Worm (Caenorhabditis elegans): Measurements from ENCODE around the gene F55C9.5.

Gene F55C9.5

DNA sequence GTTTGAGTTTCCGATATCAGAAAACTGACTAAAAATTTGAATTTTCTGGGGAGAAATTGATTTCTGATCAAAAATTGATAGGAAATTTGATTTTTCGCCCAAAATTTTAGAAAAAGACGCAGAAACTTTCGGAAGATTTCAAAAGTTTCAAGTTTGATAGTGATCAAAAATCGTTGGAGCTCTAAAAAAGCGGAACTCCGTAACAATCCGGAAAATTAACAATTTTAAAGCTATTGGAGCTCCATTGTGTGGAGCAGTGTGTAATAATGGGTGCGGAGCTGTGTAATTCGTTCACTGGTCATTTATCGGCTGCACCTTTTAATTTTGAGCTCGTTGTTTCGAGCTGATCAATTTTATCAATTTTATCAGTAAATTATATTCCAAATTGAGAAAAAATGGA is 39.4 kb downstream of the F55C9.5 start, which contains the start of gene F21D9.4:
F21D9.4 (plus strand) TSS at position 301 of the 400 bp plus-strand sequence.
- no peak for TF ChIP-seq him-1 (tag; optimal IDR thresholded peaks at IDR 0.05)
- TF ChIP-seq W03F9.2 (tag; optimal IDR thresholded peaks at IDR 0.05), result no peak
- no peak for TF ChIP-seq dao-5 (tag; optimal IDR thresholded peaks at IDR 0.05)

DNA sequence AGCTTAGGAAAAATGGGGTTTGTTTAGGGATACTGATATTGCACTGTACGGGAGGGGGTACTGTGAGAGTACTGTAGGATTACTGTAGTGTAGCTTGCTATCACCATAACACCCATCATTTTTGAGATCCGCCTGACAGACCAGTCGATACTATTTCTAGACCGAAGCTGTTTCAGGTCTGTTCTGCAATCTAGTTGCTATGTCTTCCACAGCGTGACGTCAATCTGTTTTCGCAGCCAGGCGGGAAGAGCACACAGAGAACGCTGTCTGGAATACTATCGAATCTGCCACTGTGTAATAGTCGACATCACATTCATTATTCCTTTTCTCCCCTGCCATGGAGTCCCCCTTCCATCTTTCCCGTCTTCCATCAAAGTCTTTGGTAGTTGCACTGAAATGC is 41.1 kb downstream of the F55C9.5 start, which contains the start of gene F21D9.11:
F21D9.11 (plus strand) TSS at position 301 of the 400 bp plus-strand sequence.
- TF ChIP-seq him-1 (tag; optimal IDR thresholded peaks at IDR 0.05), result no peak
- no peak for TF ChIP-seq dao-5 (tag; optimal IDR thresholded peaks at IDR 0.05)
- TF ChIP-seq W03F9.2 (tag; optimal IDR thresholded peaks at IDR 0.05), result no peak

DNA sequence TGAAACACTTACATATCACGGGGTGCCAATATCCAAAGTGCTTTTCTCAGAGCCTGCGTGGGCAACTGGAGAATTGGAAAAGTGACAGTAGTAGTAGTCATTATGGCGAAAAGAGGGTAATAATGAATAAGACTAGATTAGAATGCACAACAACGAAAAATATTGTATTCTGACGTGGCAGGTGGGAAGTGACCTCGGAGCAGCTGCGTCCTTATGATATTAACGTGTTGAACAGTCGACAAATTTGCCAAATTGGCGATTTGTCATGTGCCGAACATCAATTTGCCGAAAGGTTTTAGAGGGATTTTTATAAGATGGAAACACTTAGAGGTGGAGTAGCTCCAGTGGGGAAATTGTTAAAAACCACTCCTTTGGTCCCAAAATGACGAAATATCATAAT is 41.9 kb downstream of the F55C9.5 start, which contains the start of gene str-81:
str-81 (minus strand) TSS at position 101 of the 400 bp plus-strand sequence.
- TF ChIP-seq him-1 (tag; optimal IDR thresholded peaks at IDR 0.05), result no peak
- TF ChIP-seq dao-5 (tag; optimal IDR thresholded peaks at IDR 0.05), result no peak
- TF ChIP-seq W03F9.2 (tag; optimal IDR thresholded peaks at IDR 0.05), result no peak

Data from whole organism, L4/young adult.